Worm (Caenorhabditis elegans): ENCODE results near the gene C56E6.4.

The C56E6.4 gene

DNA sequence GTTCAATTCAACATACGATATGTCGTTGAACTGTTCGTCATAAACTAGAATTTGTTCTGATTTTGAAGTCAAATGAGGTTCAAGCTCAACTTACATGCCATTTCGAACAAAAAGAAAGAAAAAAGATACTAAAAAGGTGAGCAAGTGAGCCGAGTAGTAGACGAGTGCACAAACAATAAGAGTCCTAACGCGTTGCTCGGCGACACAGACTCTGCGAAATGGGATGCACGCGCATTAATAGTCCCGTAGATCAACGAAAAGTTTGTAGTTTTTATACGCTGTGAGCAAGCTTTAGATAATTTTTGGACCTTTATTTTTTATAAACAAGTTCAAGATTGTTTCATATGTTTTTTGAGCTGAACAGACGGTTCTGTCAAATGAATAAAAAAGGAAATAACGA lies at the start of gene C56E6.4:
Gene C56E6.4 (minus strand): TSS at position 101 of the 400 bp plus-strand sequence.
- no peak for TF ChIP-seq W03F9.2 (tag; optimal IDR thresholded peaks at IDR 0.05)
- TF ChIP-seq dao-5 (tag; optimal IDR thresholded peaks at IDR 0.05): no peak
- TF ChIP-seq him-1 (tag; optimal IDR thresholded peaks at IDR 0.05): no peak

- TF ChIP-seq him-1 (tag; optimal IDR thresholded peaks at IDR 0.05) (no peak), W03F9.2 (tag; optimal IDR thresholded peaks at IDR 0.05) (no peak), dao-5 (tag; optimal IDR thresholded peaks at IDR 0.05) (no peak)
These were observed 47.1 kb upstream of the C56E6.4 start, which contains the start of gene sra-29 for ce11 chrII:6575647-6576046. sra-29 (minus strand) TSS chrII:6575747.

- TF ChIP-seq W03F9.2 (tag; optimal IDR thresholded peaks at IDR 0.05): no peak
- no peak for TF ChIP-seq dao-5 (tag; optimal IDR thresholded peaks at IDR 0.05)
- TF ChIP-seq him-1 (tag; optimal IDR thresholded peaks at IDR 0.05): no peak
These were observed 45.1 kb upstream of the C56E6.4 start, which contains the start of gene sra-28 for ce11 chrII:6573677-6574076. sra-28 (minus strand) TSS chrII:6573777.

- TF ChIP-seq him-1 (tag; optimal IDR thresholded peaks at IDR 0.05): no peak
- TF ChIP-seq dao-5 (tag; optimal IDR thresholded peaks at IDR 0.05): no peak
- no peak for TF ChIP-seq W03F9.2 (tag; optimal IDR thresholded peaks at IDR 0.05)
These were observed 40.2 kb upstream of the C56E6.4 start, which contains the start of gene sra-27 for ce11 chrII:6568707-6569106. sra-27 (plus strand) TSS chrII:6569007.

- TF ChIP-seq dao-5 (tag; optimal IDR thresholded peaks at IDR 0.05) (no peak), W03F9.2 (tag; optimal IDR thresholded peaks at IDR 0.05) (no peak), him-1 (tag; optimal IDR thresholded peaks at IDR 0.05) (no peak)
These were observed 38.2 kb upstream of the C56E6.4 start, which contains the start of the genes F18C5.5 and F18C5.9 for ce11 chrII:6566628-6567180. F18C5.5 (minus strand) TSS chrII:6566728. F18C5.9 (plus strand) TSS chrII:6567130.

DNA sequence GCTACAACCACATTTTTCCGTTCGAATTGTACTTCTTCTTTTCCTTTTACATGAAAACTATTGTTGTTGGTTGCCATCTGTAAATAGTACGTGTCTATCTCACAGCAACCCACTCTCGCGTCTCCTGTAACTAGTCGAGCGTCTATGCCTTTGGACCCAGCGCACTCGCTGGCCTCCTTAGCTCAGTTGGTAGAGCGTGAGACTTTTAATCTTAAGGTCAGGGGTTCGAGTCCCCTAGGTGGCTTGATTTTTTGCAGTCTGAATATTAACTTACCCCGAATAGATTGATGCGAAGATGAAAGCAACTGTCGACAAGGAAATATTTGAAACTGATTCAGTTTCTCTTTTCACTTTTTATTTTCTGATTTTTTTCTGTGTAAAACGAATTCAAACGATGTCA lies 36.5 kb upstream of the C56E6.4 start, which contains the start of gene mpz-3:
Gene mpz-3 (minus strand): TSS at position 320 of the 400 bp plus-strand sequence.
- no peak for TF ChIP-seq W03F9.2 (tag; optimal IDR thresholded peaks at IDR 0.05)
- no peak for TF ChIP-seq him-1 (tag; optimal IDR thresholded peaks at IDR 0.05)
- TF ChIP-seq dao-5 (tag; optimal IDR thresholded peaks at IDR 0.05): no peak

ce11 chrII:6563238-6563637 lies 34.7 kb upstream of the C56E6.4 start:
- TF ChIP-seq him-1 (tag; optimal IDR thresholded peaks at IDR 0.05): no peak
- no peak for TF ChIP-seq W03F9.2 (tag; optimal IDR thresholded peaks at IDR 0.05)
- no peak for TF ChIP-seq dao-5 (tag; optimal IDR thresholded peaks at IDR 0.05)

- no peak for TF ChIP-seq W03F9.2 (tag; optimal IDR thresholded peaks at IDR 0.05)
These were observed 33.8 kb upstream of the C56E6.4 start for ce11 chrII:6562203-6562867.

ce11 chrII:6561300-6561699 lies 32.8 kb upstream of the C56E6.4 start, which contains the start of gene F18C5.10:
F18C5.10 (minus strand) TSS chrII:6561444.
- TF ChIP-seq dao-5 (tag; optimal IDR thresholded peaks at IDR 0.05) (no peak), him-1 (tag; optimal IDR thresholded peaks at IDR 0.05) (no peak), W03F9.2 (tag; optimal IDR thresholded peaks at IDR 0.05) (no peak)

- no peak for TF ChIP-seq him-1 (tag; optimal IDR thresholded peaks at IDR 0.05)
- TF ChIP-seq W03F9.2 (tag; optimal IDR thresholded peaks at IDR 0.05): no peak
- TF ChIP-seq dao-5 (tag; optimal IDR thresholded peaks at IDR 0.05): no peak
These were observed 31.8 kb upstream of the C56E6.4 start for ce11 chrII:6560291-6560690.

ce11 chrII:6558887-6559286 lies 30.4 kb upstream of the C56E6.4 start:
- no peak for TF ChIP-seq W03F9.2 (tag; optimal IDR thresholded peaks at IDR 0.05)
- TF ChIP-seq dao-5 (tag; optimal IDR thresholded peaks at IDR 0.05): no peak
- no peak for TF ChIP-seq him-1 (tag; optimal IDR thresholded peaks at IDR 0.05)

DNA sequence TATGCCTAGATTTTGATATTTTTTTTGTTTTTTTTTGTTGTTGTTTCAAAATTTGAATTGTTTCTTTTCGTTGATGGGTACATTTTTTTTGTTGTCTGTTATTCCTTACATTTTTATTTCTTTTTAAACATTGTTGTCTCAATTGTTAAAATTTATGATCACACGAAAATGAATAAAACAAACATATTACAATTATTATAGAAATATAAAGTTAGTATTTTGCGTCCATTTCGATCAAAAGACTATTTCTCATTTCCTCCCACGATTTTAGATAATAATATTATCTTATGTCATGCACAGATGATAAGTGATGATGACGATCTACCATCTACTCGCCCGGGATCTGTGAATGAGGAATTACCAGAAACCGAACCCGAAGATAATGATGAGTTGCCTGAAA lies 26.1 kb upstream of the C56E6.4 start, which contains the start of gene wrn-1:
Gene wrn-1 (plus strand): TSS at position 301 of the 400 bp plus-strand sequence.
- TF ChIP-seq him-1 (tag; optimal IDR thresholded peaks at IDR 0.05): no peak
- no peak for TF ChIP-seq W03F9.2 (tag; optimal IDR thresholded peaks at IDR 0.05)
- no peak for TF ChIP-seq dao-5 (tag; optimal IDR thresholded peaks at IDR 0.05)

ce11 chrII:6544842-6545410 lies 16.4 kb upstream of the C56E6.4 start, which contains the start of gene lron-15:
lron-15 (minus strand) TSS chrII:6544892.
- TF ChIP-seq dao-5 (tag; optimal IDR thresholded peaks at IDR 0.05) (no peak), W03F9.2 (tag; optimal IDR thresholded peaks at IDR 0.05) (no peak), him-1 (tag; optimal IDR thresholded peaks at IDR 0.05) (no peak)

DNA sequence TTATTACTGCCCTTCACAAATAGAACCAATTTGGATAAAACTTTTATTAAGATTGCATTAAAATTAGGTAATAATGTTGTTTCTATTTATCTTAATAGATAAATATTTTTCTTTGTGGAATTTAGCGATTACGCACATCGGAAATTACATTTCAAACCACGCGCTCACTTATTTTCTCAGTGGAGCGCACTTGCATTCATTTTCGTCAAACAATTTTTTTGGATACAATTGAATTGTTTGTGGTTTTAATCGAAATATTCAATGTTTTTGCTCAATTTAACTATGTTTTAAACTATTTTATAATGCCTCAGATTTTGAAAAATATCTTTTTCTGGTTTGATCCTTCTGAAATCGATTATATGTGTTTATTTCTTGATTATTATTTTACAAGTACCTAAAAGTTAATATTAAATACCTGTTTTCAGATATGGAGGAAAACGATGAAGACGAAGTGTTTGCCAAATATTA lies 7.5 kb upstream of the C56E6.4 start, which contains the start of gene utp-20:
Gene utp-20 (plus strand): TSS at position 418 of the 468 bp plus-strand sequence.
- TF ChIP-seq him-1 (tag; optimal IDR thresholded peaks at IDR 0.05): no peak
- TF ChIP-seq W03F9.2 (tag; optimal IDR thresholded peaks at IDR 0.05): peak; percentile 62
- TF ChIP-seq dao-5 (tag; optimal IDR thresholded peaks at IDR 0.05): no peak
